Comparison of ENCODE assay signal across 6 worm cellular contexts in genomic region chrV:8781164-8781563, ce11.
TF ChIP-seq lines count a peak whose summit lies in the region.

No protein-coding gene starts in this region.

TF ChIP-seq in whole organism, L1 larva, 84 proteins besides CTCF, POLR2A, EP300 and RAD21 (continues in another document):
- peak; percentile 17 for TF ChIP-seq elt-2 (tag; optimal IDR thresholded peaks at IDR 0.05; lab: Kevin White, UChicago)
- no peak for TF ChIP-seq lin-15B (tag; optimal IDR thresholded peaks at IDR 0.05; lab: Kevin White, UChicago)
- TF ChIP-seq ztf-11 (tag; optimal IDR thresholded peaks at IDR 0.05; lab: Kevin White, UChicago), result no peak
- TF ChIP-seq zip-4 (GFP tag; optimal IDR thresholded peaks at IDR 0.05; lab: Kevin White, UChicago), result no peak
- no peak for TF ChIP-seq unc-30 (tag; optimal IDR thresholded peaks at IDR 0.05; lab: Kevin White, UChicago)
- no peak for TF ChIP-seq fkh-10 (GFP tag; optimal IDR thresholded peaks at IDR 0.05; lab: Kevin White, UChicago)
- TF ChIP-seq aly-2 (tag; optimal IDR thresholded peaks at IDR 0.05; lab: Kevin White, UChicago), result no peak
- TF ChIP-seq elt-3 (tag; optimal IDR thresholded peaks at IDR 0.05; lab: Kevin White, UChicago), result no peak
- no peak for TF ChIP-seq Y116A8C.19 (tag; optimal IDR thresholded peaks at IDR 0.05; lab: Kevin White, UChicago; ENCODE audit: borderline replicate concordance)
- TF ChIP-seq lin-13 (GFP tag; optimal IDR thresholded peaks at IDR 0.05; lab: Kevin White, UChicago), result no peak
- TF ChIP-seq ceh-63 (GFP tag; optimal IDR thresholded peaks at IDR 0.05; lab: Kevin White, UChicago), result no peak
- no peak for TF ChIP-seq ceh-8 (GFP tag; optimal IDR thresholded peaks at IDR 0.05; lab: Kevin White, UChicago)
- TF ChIP-seq efl-1 (optimal IDR thresholded peaks at IDR 0.05; lab: Kevin White, UChicago), result no peak
- peak in 1 of 2 experiments; percentile 34 for TF ChIP-seq efl-1 (GFP tag; optimal IDR thresholded peaks at IDR 0.05 in 1 of 2; lab: Kevin White, UChicago)
- TF ChIP-seq egl-27 (tag; optimal IDR thresholded peaks at IDR 0.05; lab: Kevin White, UChicago), result no peak
- TF ChIP-seq C16A3.4 (tag; optimal IDR thresholded peaks at IDR 0.05; lab: Kevin White, UChicago), result no peak

TF ChIP-seq in whole organism, L2 larva, 48 proteins besides CTCF, POLR2A, EP300 and RAD21:
- TF ChIP-seq nhr-237 (tag; optimal IDR thresholded peaks at IDR 0.05; lab: Kevin White, UChicago), result no peak
- TF ChIP-seq fos-1 (tag; optimal IDR thresholded peaks at IDR 0.05; lab: Kevin White, UChicago), result peak; percentile 64

TF ChIP-seq in whole organism, L3 larva, 47 proteins besides CTCF, POLR2A, EP300 and RAD21:
- TF ChIP-seq nhr-76 (tag; optimal IDR thresholded peaks at IDR 0.05; lab: Kevin White, UChicago), result no peak
- no peak for TF ChIP-seq lsy-12 (tag; optimal IDR thresholded peaks at IDR 0.05; lab: Kevin White, UChicago)
- no peak for TF ChIP-seq fos-1 (tag; optimal IDR thresholded peaks at IDR 0.05; lab: Kevin White, UChicago)
- peak; percentile 8 for TF ChIP-seq pqm-1 (tag; optimal IDR thresholded peaks at IDR 0.05; lab: Kevin White, UChicago)
- peak; percentile 70 for TF ChIP-seq elt-2 (tag; optimal IDR thresholded peaks at IDR 0.05; lab: Kevin White, UChicago)
- TF ChIP-seq fkh-2 (tag; optimal IDR thresholded peaks at IDR 0.05; lab: Kevin White, UChicago), result no peak
- TF ChIP-seq pha-4 (tag; optimal IDR thresholded peaks at IDR 0.05; lab: Kevin White, UChicago), result peak; percentile 4
TF ChIP-seq in whole organism, L3 larva: peak in this region for 3.

TF ChIP-seq in whole organism, L4 larva, 104 proteins besides CTCF, POLR2A, EP300 and RAD21 (continues in another document):
- TF ChIP-seq gei-8 (GFP tag; optimal IDR thresholded peaks at IDR 0.05; lab: Kevin White, UChicago), result no peak
- no peak for TF ChIP-seq mdt-29 (GFP tag; IDR thresholded peaks at IDR 0.05; lab: Robert Waterston, UW)
- TF ChIP-seq nhr-28 (tag; optimal IDR thresholded peaks at IDR 0.05; lab: Kevin White, UChicago), result peak; percentile 88
- TF ChIP-seq madf-9 (GFP tag; conservative IDR thresholded peaks at IDR 0.05; lab: Robert Waterston, UW), result no peak
- peak; percentile 18 for TF ChIP-seq dve-1 (tag; optimal IDR thresholded peaks at IDR 0.05; lab: Kevin White, UChicago; ENCODE audit: insufficient read depth)
- no peak for TF ChIP-seq unc-62 (GFP tag; optimal IDR thresholded peaks at IDR 0.05 in 1 of 2; lab: Kevin White, UChicago)
- no peak for TF ChIP-seq unc-62 (tag; optimal IDR thresholded peaks at IDR 0.05; lab: Kevin White, UChicago)
- no peak for TF ChIP-seq hmg-1.1 (GFP tag; IDR thresholded peaks at IDR 0.05; lab: Robert Waterston, UW)
- TF ChIP-seq F10B5.3 (tag; optimal IDR thresholded peaks at IDR 0.05; lab: Kevin White, UChicago), result no peak
- 0 out of 2 replicates have a peak, but pooled peaks have one; percentile 14 for TF ChIP-seq dmd-6 (GFP tag; IDR thresholded peaks at IDR 0.05; lab: Robert Waterston, UW)
- no peak for TF ChIP-seq ces-1 (GFP tag; optimal IDR thresholded peaks at IDR 0.05; lab: Kevin White, UChicago)
- TF ChIP-seq skn-1 (tag; optimal IDR thresholded peaks at IDR 0.05; lab: Kevin White, UChicago), result no peak
- TF ChIP-seq ZK337.2 (GFP tag; IDR thresholded peaks at IDR 0.05; lab: Robert Waterston, UW), result no peak
- no peak for TF ChIP-seq mxl-3 (GFP tag; optimal IDR thresholded peaks at IDR 0.05; lab: Kevin White, UChicago)
- TF ChIP-seq spr-3 (GFP tag; optimal IDR thresholded peaks at IDR 0.05; lab: Kevin White, UChicago), result no peak
- no peak for TF ChIP-seq spr-1 (tag; optimal IDR thresholded peaks at IDR 0.05; lab: Kevin White, UChicago)
- no peak for TF ChIP-seq ceh-44 (GFP tag; IDR thresholded peaks at IDR 0.05; lab: Robert Waterston, UW)
- TF ChIP-seq rbr-2 (tag; optimal IDR thresholded peaks at IDR 0.05; lab: Kevin White, UChicago), result no peak
- peak; percentile 23 for TF ChIP-seq hlh-11 (tag; optimal IDR thresholded peaks at IDR 0.05; lab: Kevin White, UChicago)
- TF ChIP-seq dmd-8 (GFP tag; IDR thresholded peaks at IDR 0.05; lab: Robert Waterston, UW), result no peak
- TF ChIP-seq tra-1 (GFP tag; IDR thresholded peaks at IDR 0.05; lab: Robert Waterston, UW), result no peak
- no peak for TF ChIP-seq daf-16 (GFP tag; optimal IDR thresholded peaks at IDR 0.05; lab: Kevin White, UChicago)
- TF ChIP-seq daf-16 (tag; optimal IDR thresholded peaks at IDR 0.05; lab: Kevin White, UChicago), result peak; percentile 35
- no peak for TF ChIP-seq lin-13 (GFP tag; optimal IDR thresholded peaks at IDR 0.05; lab: Kevin White, UChicago)

TF ChIP-seq in whole organism, late embryonic, 69 proteins besides CTCF, POLR2A, EP300 and RAD21:
- TF ChIP-seq nfya-1 (tag; optimal IDR thresholded peaks at IDR 0.05; lab: Kevin White, UChicago), result no peak
- peak; percentile 88 for TF ChIP-seq elt-2 (tag; optimal IDR thresholded peaks at IDR 0.05; lab: Kevin White, UChicago)

TF ChIP-seq in whole organism, young adult, 124 proteins besides CTCF, POLR2A, EP300 and RAD21:
- peak; percentile 33 for TF ChIP-seq nhr-80 (tag; optimal IDR thresholded peaks at IDR 0.05; lab: Kevin White, UChicago)
- no peak for TF ChIP-seq bed-1 (GFP tag; IDR thresholded peaks at IDR 0.05; lab: Robert Waterston, UW)
TF ChIP-seq in whole organism, young adult: peak in this region for 1.
